Fruit fly (Drosophila melanogaster): ENCODE measurements around the gene CG33229.
A peak's percentile ranks its signal among the peaks of the same experiment; 100 is the strongest.

The CG33229 gene

DNA sequence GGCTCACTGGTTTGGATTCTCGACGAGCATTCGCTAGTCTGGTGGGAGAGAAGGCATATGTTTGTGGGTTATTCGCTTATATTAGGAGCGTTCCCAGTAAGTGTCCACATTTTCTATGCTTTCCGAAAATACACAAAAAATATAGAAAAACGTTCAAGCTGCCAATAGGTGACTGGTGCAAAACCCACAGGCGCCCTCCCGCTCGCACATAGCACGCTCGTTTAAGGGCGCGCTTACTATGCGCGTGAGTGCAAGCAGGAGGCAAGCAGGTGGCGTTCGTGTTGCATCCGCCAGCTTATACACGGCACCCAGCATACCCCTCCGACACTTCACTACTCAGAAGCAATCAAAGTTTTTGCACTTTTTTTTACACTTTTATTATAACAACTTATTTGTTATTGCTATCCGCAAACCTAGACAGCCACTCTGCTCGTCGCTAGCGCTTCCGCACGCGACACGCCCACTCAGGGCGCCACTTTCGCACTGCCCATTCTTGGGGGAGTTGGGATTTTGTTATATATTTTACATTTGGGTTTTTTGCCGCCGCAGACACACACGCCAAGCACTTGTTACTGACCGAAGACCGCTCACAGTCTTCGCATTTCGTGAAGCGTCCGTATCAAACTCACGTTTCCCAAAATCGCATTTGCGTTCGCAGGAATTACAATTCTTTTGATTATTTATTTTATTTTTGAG is 24.5 kb upstream of the CG33229 start (continued):
- TF ChIP-seq cad (GFP tag; optimal IDR thresholded peaks at IDR 0.05) (no peak), Gsc (GFP tag; IDR thresholded peaks at IDR 0.05) (no peak), CG34224 (GFP tag; IDR thresholded peaks at IDR 0.05; ENCODE audit: partially characterized antibody) (peak; percentile 33; the same call in 2 of the 3 replicates), CG12942 (GFP tag; optimal IDR thresholded peaks at IDR 0.05) (no peak), Hand (GFP tag; optimal IDR thresholded peaks at IDR 0.05) (no peak), lov (optimal IDR thresholded peaks at IDR 0.05) (no peak), lov (GFP tag; IDR thresholded peaks at IDR 0.05) (peak; percentile 62; the same call in 2 of the 3 replicates), emc (GFP tag; optimal IDR thresholded peaks at IDR 0.05) (no peak), Taf1 (GFP tag; IDR thresholded peaks at IDR 0.05) (no peak), CoRest (tag; optimal IDR thresholded peaks at IDR 0.05) (no peak), CkIIα-i1 (GFP tag; IDR thresholded peaks at IDR 0.05) (no peak), bsh (GFP tag; optimal IDR thresholded peaks at IDR 0.05) (no peak), Asciz (GFP tag; optimal IDR thresholded peaks at IDR 0.05) (no peak), disco-r (GFP tag; optimal IDR thresholded peaks at IDR 0.05) (no peak), exex (tag; optimal IDR thresholded peaks at IDR 0.05) (no peak), CG7987 (GFP tag; optimal IDR thresholded peaks at IDR 0.05) (peak; percentile 13), CG1647 (GFP tag; optimal IDR thresholded peaks at IDR 0.05) (peak; percentile 31), peb (GFP tag; IDR thresholded peaks at IDR 0.05) (no peak), GATAe (GFP tag; conservative IDR thresholded peaks at IDR 0.05) (no peak), CG7928 (GFP tag; optimal IDR thresholded peaks at IDR 0.05) (no peak), sens-2 (GFP tag; IDR thresholded peaks at IDR 0.05) (no peak), CG14965 (GFP tag; optimal IDR thresholded peaks at IDR 0.05; ENCODE audit: borderline replicate concordance) (no peak), HmgZ (tag; optimal IDR thresholded peaks at IDR 0.05) (peak; percentile 83), CG4360 (GFP tag; IDR thresholded peaks at IDR 0.05) (no peak), CG16813 (GFP tag; IDR thresholded peaks at IDR 0.05; ENCODE audit: partially characterized antibody) (peak; percentile 31; the same call in 2 of the 3 replicates), jing (GFP tag; optimal IDR thresholded peaks at IDR 0.05) (no peak), Spps (tag; optimal IDR thresholded peaks at IDR 0.05) (no peak), tup (GFP tag; optimal IDR thresholded peaks at IDR 0.05) (no peak), ATbp (GFP tag; optimal IDR thresholded peaks at IDR 0.05) (peak; percentile 24), CG6765 (GFP tag; optimal IDR thresholded peaks at IDR 0.05) (no peak), gfzf (GFP tag; optimal IDR thresholded peaks at IDR 0.05) (peak; percentile 2), CG5245 (GFP tag; optimal IDR thresholded peaks at IDR 0.05) (no peak), CG3995 (GFP tag; optimal IDR thresholded peaks at IDR 0.05) (no peak), CrebB (tag; optimal IDR thresholded peaks at IDR 0.05) (no peak), knrl (GFP tag; IDR thresholded peaks at IDR 0.05; ENCODE audit: partially characterized antibody) (peak; percentile 42; the same call in 2 of the 3 replicates), slbo (GFP tag; IDR thresholded peaks at IDR 0.05) (peak; percentile 62), ewg (GFP tag; optimal IDR thresholded peaks at IDR 0.05) (peak; percentile 63), Atf6 (GFP tag; IDR thresholded peaks at IDR 0.05) (no peak), CG3281 (GFP tag; optimal IDR thresholded peaks at IDR 0.05) (no peak), CG16779 (GFP tag; IDR thresholded peaks at IDR 0.05) (no peak), pita (GFP tag; optimal IDR thresholded peaks at IDR 0.05) (no peak), CG5180 (GFP tag; optimal IDR thresholded peaks at IDR 0.05) (no peak), bigmax (GFP tag; optimal IDR thresholded peaks at IDR 0.05) (no peak), Oli (tag; optimal IDR thresholded peaks at IDR 0.05) (no peak), chn (GFP tag; optimal IDR thresholded peaks at IDR 0.05) (peak; percentile 84), gro (GFP tag; optimal IDR thresholded peaks at IDR 0.05) (no peak), CG10565 (GFP tag; optimal IDR thresholded peaks at IDR 0.05) (no peak), CG2120 (GFP tag; optimal IDR thresholded peaks at IDR 0.05) (no peak), CG8281 (tag; optimal IDR thresholded peaks at IDR 0.05) (no peak), Gug (GFP tag; IDR thresholded peaks at IDR 0.05) (peak; percentile 28; the same call in 1 of the 4 replicates)

Measured in whole organism, embryonic.